Fruit fly (Drosophila melanogaster): Measurements from ENCODE around the gene Invadolysin.

- no peak for TF ChIP-seq Mnt (GFP tag; optimal IDR thresholded peaks at IDR 0.05)
- TF ChIP-seq CG5204 (GFP tag; optimal IDR thresholded peaks at IDR 0.05): no peak
Measured at dm6 chr3R:10142770-10143169, 1.7 kb upstream of the Invadolysin start, which contains the start of gene CG42759.
